Worm (Caenorhabditis elegans) whole organism, L4 larva: ENCODE measurements around the gene F28C10.3.

Source experiments
- D1046.2 ChIP-seq: fragments of 200-800 bp; sonication (Bioruptor generic); IDR thresholded peaks from 2 replicates; pipeline ENCODE4 v1.3.6; 2022; ENCODE audit warnings: missing genetic modification characterization, missing compliant biosample characterization
- F10B5.3 ChIP-seq: sonication (generic microtip); optimal IDR thresholded peaks from 2 replicates; lab custom pipeline; 2016; ENCODE audit warnings: mild to moderate bottlenecking, missing genetic modification characterization, missing compliant biosample characterization
- F37D6.2 ChIP-seq: sonication (generic microtip); optimal IDR thresholded peaks from 2 replicates; lab custom pipeline; 2016; ENCODE audit warnings: mild to moderate bottlenecking, missing genetic modification characterization, missing compliant biosample characterization
- R02D3.7 ChIP-seq: fragments of 150-350 bp; sonication (generic microtip); optimal IDR thresholded peaks from 3 replicates; lab custom pipeline; 2014; ENCODE audit warnings: missing biosample characterization, missing genetic modification characterization
- T20F7.1 ChIP-seq: fragments of 200-800 bp; sonication (Bioruptor generic); optimal IDR thresholded peaks from 2 replicates; lab custom pipeline; 2018; ENCODE audit warnings: mild to moderate bottlenecking, missing genetic modification characterization, missing compliant biosample characterization
- T26A8.4 ChIP-seq: fragments of 200-800 bp; sonication (Bioruptor generic); IDR thresholded peaks from 2 replicates; pipeline ENCODE4 v1.3.6; 2022; ENCODE audit warnings: missing genetic modification characterization, missing compliant biosample characterization
- Y105C5A.15 ChIP-seq: fragments of 200-800 bp; sonication (Bioruptor generic); IDR thresholded peaks from 2 replicates; pipeline ENCODE4 v1.3.6; 2022; ENCODE audit warnings: missing genetic modification characterization, missing compliant biosample characterization
- Y75B8A.6 ChIP-seq: fragments of 200-800 bp; sonication (Bioruptor generic); IDR thresholded peaks from 2 replicates; pipeline ENCODE4 v1.3.6; 2022; ENCODE audit warnings: missing genetic modification reagents, missing genetic modification characterization, missing compliant biosample characterization
- ZK337.2 ChIP-seq: fragments of 200-800 bp; sonication (Bioruptor generic); IDR thresholded peaks from 2 replicates; pipeline ENCODE4 v1.3.6; 2022; ENCODE audit warnings: missing genetic modification reagents, missing genetic modification characterization, missing compliant biosample characterization
- aly-2 ChIP-seq: sonication (generic microtip); optimal IDR thresholded peaks from 2 replicates; lab custom pipeline; 2018; ENCODE audit warnings: missing biosample characterization, missing genetic modification characterization
- ama-1 ChIP-seq: fragments of 150-350 bp; optimal IDR thresholded peaks from 2 replicates; lab custom pipeline; 2014; ENCODE audit warnings: inconsistent platforms, mixed read lengths
- ceh-28 ChIP-seq: fragments of 150-350 bp; optimal IDR thresholded peaks from 2 replicates; lab custom pipeline; 2014; ENCODE audit warnings: missing biosample characterization, missing genetic modification reagents, missing genetic modification characterization
- ceh-32 ChIP-seq: sonication (generic microtip); optimal IDR thresholded peaks from 2 replicates; lab custom pipeline; 2016; ENCODE audit warnings: mild to moderate bottlenecking, missing genetic modification characterization, missing compliant biosample characterization; ENCODE audit not compliant: poor library complexity
- ceh-62 ChIP-seq: sonication (generic microtip); optimal IDR thresholded peaks from 2 replicates; lab custom pipeline; 2017; ENCODE audit warnings: missing biosample characterization, missing genetic modification characterization
- ctbp-1 ChIP-seq: fragments of 200-800 bp; sonication (Bioruptor generic); IDR thresholded peaks from 2 replicates; pipeline ENCODE4 v1.3.6; 2022; ENCODE audit warnings: missing genetic modification reagents, missing genetic modification characterization, missing compliant biosample characterization
- daf-19 ChIP-seq: fragments of 200-800 bp; sonication (Bioruptor generic); conservative IDR thresholded peaks from 2 replicates; pipeline ENCODE4 v1.3.6; 2022; ENCODE audit warnings: missing genetic modification characterization, missing compliant biosample characterization
- daf-8 ChIP-seq: fragments of 200-800 bp; sonication (Bioruptor generic); IDR thresholded peaks from 2 replicates; pipeline ENCODE4 v1.3.6; 2022; ENCODE audit warnings: missing genetic modification characterization, missing compliant biosample characterization
- dmd-9 ChIP-seq: fragments of 200-800 bp; sonication (Bioruptor generic); IDR thresholded peaks from 2 replicates; pipeline ENCODE4 v1.3.6; 2022; ENCODE audit warnings: missing genetic modification reagents, missing genetic modification characterization, missing compliant biosample characterization
- dpl-1 ChIP-seq: fragments of 150-350 bp; optimal IDR thresholded peaks from 2 replicates; lab custom pipeline; 2014; ENCODE audit warnings: missing biosample characterization, missing genetic modification reagents, missing genetic modification characterization
- duxl-1 ChIP-seq: sonication (generic microtip); optimal IDR thresholded peaks from 2 replicates; lab custom pipeline; 2016; ENCODE audit warnings: mild to moderate bottlenecking, missing genetic modification characterization, moderate library complexity, missing compliant biosample characterization; ENCODE audit not compliant: poor library complexity
- egl-27 ChIP-seq: sonication (generic microtip); optimal IDR thresholded peaks from 3 replicates; lab custom pipeline; 2017; ENCODE audit warnings: missing biosample characterization, missing genetic modification reagents, missing genetic modification characterization
- gei-8 ChIP-seq: fragments of 200-800 bp; sonication (Bioruptor generic); optimal IDR thresholded peaks from 2 replicates; lab custom pipeline; 2018; ENCODE audit warnings: mild to moderate bottlenecking, missing genetic modification characterization, missing compliant biosample characterization
- hlh-11 ChIP-seq: fragments of 200-800 bp; sonication (Bioruptor generic); optimal IDR thresholded peaks from 2 replicates; lab custom pipeline; 2018; ENCODE audit warnings: mild to moderate bottlenecking, missing genetic modification characterization, missing compliant biosample characterization
- hlh-30 ChIP-seq: sonication (generic microtip); optimal IDR thresholded peaks from 2 replicates; lab custom pipeline; 2017; ENCODE audit warnings: antibody characterized with exemption, mild to moderate bottlenecking, missing genetic modification characterization, missing compliant biosample characterization; ENCODE audit not compliant: insufficient read depth
- hmg-1.1 ChIP-seq: fragments of 200-800 bp; sonication (Bioruptor generic); IDR thresholded peaks from 2 replicates; pipeline ENCODE4 v1.3.6; 2022; ENCODE audit warnings: missing genetic modification reagents, missing genetic modification characterization, missing compliant biosample characterization
- lim-7 ChIP-seq: fragments of 200-800 bp; sonication (Bioruptor generic); IDR thresholded peaks from 2 replicates; pipeline ENCODE4 v1.3.6; 2022; ENCODE audit warnings: missing genetic modification characterization, missing compliant biosample characterization
- lin-29 ChIP-seq: fragments of 200-800 bp; sonication (Bioruptor generic); IDR thresholded peaks from 2 replicates; pipeline ENCODE4 v1.3.6; 2022; ENCODE audit warnings: missing genetic modification reagents, missing genetic modification characterization, missing compliant biosample characterization
- lin-38 ChIP-seq: fragments of 200-800 bp; sonication (Bioruptor generic); IDR thresholded peaks from 2 replicates; pipeline ENCODE4 v1.3.6; 2022; ENCODE audit warnings: missing genetic modification reagents, missing genetic modification characterization, missing compliant biosample characterization
- lin-39 ChIP-seq: fragments of 150-350 bp; optimal IDR thresholded peaks from 2 replicates; lab custom pipeline; 2014; ENCODE audit warnings: missing biosample characterization, missing genetic modification reagents, missing genetic modification characterization
- madf-5 ChIP-seq, 2 experiments: fragments of 200-800 bp; sonication (Bioruptor generic); IDR thresholded peaks; 2 replicates each; pipeline ENCODE4 v1.3.6; 2022; ENCODE audit warnings: missing compliant biosample characterization in 2 of 2, missing genetic modification characterization in 2 of 2
- mdl-1 ChIP-seq, 2 experiments: fragments of 150-350 bp in 1 of 2; sonication (generic microtip) in 1 of 2; optimal IDR thresholded peaks; 2 replicates each; lab custom pipeline; 2014 to 2017; ENCODE audit warnings: missing biosample characterization in 2 of 2, missing genetic modification characterization in 2 of 2
- mep-1 ChIP-seq: fragments of 150-350 bp; sonication (generic microtip); optimal IDR thresholded peaks from 3 replicates; lab custom pipeline; 2014; ENCODE audit warnings: missing biosample characterization, missing genetic modification characterization
- mxl-3 ChIP-seq: fragments of 200-800 bp; sonication (Bioruptor generic); optimal IDR thresholded peaks from 2 replicates; lab custom pipeline; 2018; ENCODE audit warnings: mild to moderate bottlenecking, missing genetic modification characterization, missing compliant biosample characterization
- nhr-111 ChIP-seq: fragments of 200-800 bp; sonication (Bioruptor generic); optimal IDR thresholded peaks from 2 replicates; lab custom pipeline; 2018; ENCODE audit warnings: mild to moderate bottlenecking, missing genetic modification characterization, missing compliant biosample characterization
- nhr-237 ChIP-seq: sonication (generic microtip); optimal IDR thresholded peaks from 2 replicates; lab custom pipeline; 2017; ENCODE audit warnings: missing biosample characterization, missing genetic modification characterization
- nhr-41 ChIP-seq: fragments of 200-800 bp; sonication (Bioruptor generic); IDR thresholded peaks from 2 replicates; pipeline ENCODE4 v1.3.6; 2022; ENCODE audit warnings: missing genetic modification reagents, missing genetic modification characterization, missing compliant biosample characterization
- php-3 ChIP-seq: fragments of 200-800 bp; sonication (Bioruptor generic); IDR thresholded peaks from 2 replicates; pipeline ENCODE4 v1.3.6; 2022; ENCODE audit warnings: missing genetic modification reagents, missing genetic modification characterization, missing compliant biosample characterization
- snpc-1.2 ChIP-seq: fragments of 200-800 bp; sonication (Bioruptor generic); IDR thresholded peaks from 2 replicates; pipeline ENCODE4 v1.3.6; 2022; ENCODE audit warnings: missing genetic modification reagents, missing genetic modification characterization, missing compliant biosample characterization
- snpc-4 ChIP-seq: fragments of 150-350 bp; optimal IDR thresholded peaks from 2 replicates; lab custom pipeline; 2014; ENCODE audit warnings: missing biosample characterization, missing genetic modification characterization
- spr-1 ChIP-seq: sonication (generic microtip); optimal IDR thresholded peaks from 2 replicates; lab custom pipeline; 2016; ENCODE audit warnings: mild to moderate bottlenecking, missing genetic modification characterization, missing compliant biosample characterization
- spr-3 ChIP-seq: fragments of 200-800 bp; sonication (Bioruptor generic); optimal IDR thresholded peaks from 2 replicates; lab custom pipeline; 2018; ENCODE audit warnings: mild to moderate bottlenecking, missing genetic modification characterization, missing compliant biosample characterization
- tra-1 ChIP-seq: fragments of 200-800 bp; sonication (Bioruptor generic); IDR thresholded peaks from 2 replicates; pipeline ENCODE4 v1.3.6; 2022; ENCODE audit warnings: missing genetic modification reagents, missing genetic modification characterization, missing compliant biosample characterization
- unc-39 ChIP-seq: sonication (generic microtip); optimal IDR thresholded peaks from 2 replicates; lab custom pipeline; 2017; ENCODE audit warnings: missing biosample characterization, missing genetic modification characterization
- zfp-2 ChIP-seq: sonication (generic microtip); optimal IDR thresholded peaks from 2 replicates; lab custom pipeline; 2016; ENCODE audit warnings: mild to moderate bottlenecking, missing genetic modification characterization, missing compliant biosample characterization
- zfp-3 ChIP-seq: fragments of 200-800 bp; sonication (Bioruptor generic); conservative IDR thresholded peaks from 2 replicates; pipeline ENCODE4 v1.3.6; 2022; ENCODE audit warnings: missing genetic modification reagents, missing genetic modification characterization, missing compliant biosample characterization
- zip-11 ChIP-seq: fragments of 200-800 bp; sonication (Bioruptor generic); IDR thresholded peaks from 2 replicates; pipeline ENCODE4 v1.3.6; 2022; ENCODE audit warnings: missing genetic modification characterization, missing compliant biosample characterization
- zip-2 ChIP-seq: fragments of 150-350 bp; optimal IDR thresholded peaks from 2 replicates; lab custom pipeline; 2014; ENCODE audit warnings: missing biosample characterization, missing genetic modification characterization
- ztf-11 ChIP-seq: fragments of 150-350 bp; optimal IDR thresholded peaks from 2 replicates; lab custom pipeline; 2014; ENCODE audit warnings: missing biosample characterization, missing genetic modification characterization
- ztf-7 ChIP-seq: fragments of 150-350 bp; optimal IDR thresholded peaks from 2 replicates; lab custom pipeline; 2014; ENCODE audit warnings: missing biosample characterization, missing genetic modification characterization

F28C10.3 gene

ce11 chrX:489635-490105 lies 46.0 kb downstream of the F28C10.3 start, which contains the start of gene egl-17 (continued):
- TF ChIP-seq nhr-41 (GFP tag; lab: Robert Waterston, UW): peak; percentile 70; the same call in 1 of the 2 replicates
- peak; percentile 78 for TF ChIP-seq zfp-3 (GFP tag; lab: Robert Waterston, UW)
- TF ChIP-seq D1046.2: peak; percentile 80
- TF ChIP-seq mxl-3 (GFP tag; lab: Kevin White, UChicago): peak; percentile 73
- TF ChIP-seq nhr-111 (GFP tag; lab: Kevin White, UChicago): peak; percentile 94
- no peak for TF ChIP-seq ceh-28 (tag; lab: Kevin White, UChicago)
- TF ChIP-seq hlh-11 (tag; lab: Kevin White, UChicago): peak; percentile 67
- TF ChIP-seq lin-38 (GFP tag; lab: Robert Waterston, UW): peak; percentile 84
- TF ChIP-seq mep-1 (tag; lab: Kevin White, UChicago): peak; percentile 85
- no peak for TF ChIP-seq unc-39 (tag; lab: Kevin White, UChicago)
- TF ChIP-seq spr-3: peak; percentile 74
- peak; percentile 86 for TF ChIP-seq ZK337.2 (GFP tag; lab: Robert Waterston, UW)
- peak; percentile 68; the same call in 1 of the 2 replicates for TF ChIP-seq dmd-9 (GFP tag; lab: Robert Waterston, UW)
- TF ChIP-seq, all 104 proteins: peak for 74

ce11 chrX:487669-488068 lies 48.0 kb downstream of the F28C10.3 start:
- TF ChIP-seq F37D6.2 (no peak), daf-8 (GFP tag; lab: Robert Waterston, UW) (no peak), R02D3.7 (no peak), zfp-2 (tag; lab: Kevin White, UChicago) (no peak), nhr-237 (tag; lab: Kevin White, UChicago) (no peak), hlh-30 (no peak), F10B5.3 (no peak), hmg-1.1 (GFP tag; lab: Robert Waterston, UW) (0 out of 2 replicates have a peak, but pooled peaks have one; percentile 16), Y75B8A.6 (no peak), spr-1 (no peak), lin-38 (GFP tag; lab: Robert Waterston, UW) (peak; percentile 66), snpc-4 (tag; lab: Kevin White, UChicago) (no peak), php-3 (GFP tag; lab: Robert Waterston, UW) (no peak), T20F7.1 (no peak), T26A8.4 (GFP tag; lab: Robert Waterston, UW) (no peak), zip-11 (no peak), nhr-111 (GFP tag; lab: Kevin White, UChicago) (no peak), dpl-1 (GFP tag; lab: Kevin White, UChicago) (no peak), ama-1 (lab: Kevin White, UChicago) (no peak), ztf-11 (tag; lab: Kevin White, UChicago) (no peak), daf-19 (0 out of 2 replicates have a peak, but pooled peaks have one; percentile 41), mdl-1 (tag; optimal IDR thresholded peaks at IDR 0.05; lab: Kevin White, UChicago) (no peak), duxl-1 (tag; lab: Kevin White, UChicago) (no peak), D1046.2 (peak; percentile 66; the same call in 1 of the 2 replicates), lin-39 (no peak), dmd-9 (GFP tag; lab: Robert Waterston, UW) (no peak), lin-29 (GFP tag; lab: Robert Waterston, UW) (no peak), aly-2 (tag; lab: Kevin White, UChicago) (no peak), egl-27 (no peak), lim-7 (peak; percentile 86), ceh-62 (tag; lab: Kevin White, UChicago) (no peak), madf-5 (GFP tag; IDR thresholded peaks at IDR 0.05; lab: Robert Waterston, UW) (0 out of 4 replicates have a peak, but pooled peaks of 1 of the 2 experiments have one; percentile 47), snpc-1.2 (GFP tag; lab: Robert Waterston, UW) (peak; percentile 86), spr-3 (no peak), ztf-7 (no peak), Y105C5A.15 (GFP tag; lab: Robert Waterston, UW) (peak; percentile 56; the same call in 1 of the 2 replicates), tra-1 (GFP tag; lab: Robert Waterston, UW) (0 out of 2 replicates have a peak, but pooled peaks have one; percentile 39), ctbp-1 (GFP tag; lab: Robert Waterston, UW) (peak; percentile 53; the same call in 1 of the 2 replicates), gei-8 (GFP tag; lab: Kevin White, UChicago) (no peak), ceh-32 (tag; lab: Kevin White, UChicago) (no peak), zip-2 (tag; lab: Kevin White, UChicago) (no peak)
